Fruit fly (Drosophila melanogaster) whole organism, adult: ENCODE results near the gene Rsph9.

ENCODE experiments used
- CG11617 ChIP-seq: fragments of 200-800 bp; sonication (Bioruptor generic); optimal IDR thresholded peaks from 2 replicates; lab custom pipeline; 2017; ENCODE audit warnings: mild to moderate bottlenecking, missing biosample characterization, missing genetic modification reagents, missing genetic modification characterization
- CG12768 ChIP-seq: fragments of 200-800 bp; sonication (Bioruptor generic); optimal IDR thresholded peaks from 2 replicates; lab custom pipeline; 2017; ENCODE audit warnings: missing biosample characterization, missing genetic modification characterization, mild to moderate bottlenecking, moderate library complexity, missing genetic modification reagents
- CG14711 ChIP-seq: fragments of 200-800 bp; sonication (Bioruptor generic); optimal IDR thresholded peaks from 2 replicates; lab custom pipeline; 2018; ENCODE audit warnings: missing biosample characterization, mild to moderate bottlenecking, missing genetic modification characterization, moderate library complexity
- CG1620 ChIP-seq: fragments of 200-800 bp; sonication (Bioruptor generic); optimal IDR thresholded peaks from 2 replicates; lab custom pipeline; 2016; ENCODE audit warnings: missing biosample characterization, missing genetic modification characterization
- CG33017 ChIP-seq: fragments of 200-800 bp; sonication (Bioruptor generic); optimal IDR thresholded peaks from 2 replicates; lab custom pipeline; 2018; ENCODE audit warnings: missing biosample characterization, mild to moderate bottlenecking, missing genetic modification characterization, moderate library complexity
- CG5204 ChIP-seq: fragments of 200-800 bp; sonication (Bioruptor generic); optimal IDR thresholded peaks from 2 replicates; lab custom pipeline; 2016; ENCODE audit warnings: missing biosample characterization, missing genetic modification characterization
- CG7045 ChIP-seq: fragments of 200-800 bp; sonication (Bioruptor generic); optimal IDR thresholded peaks from 2 replicates; lab custom pipeline; 2017; ENCODE audit warnings: missing biosample characterization, mild to moderate bottlenecking, missing genetic modification characterization
- CG7101 ChIP-seq: fragments of 200-800 bp; sonication (Bioruptor generic); optimal IDR thresholded peaks from 2 replicates; lab custom pipeline; 2018; ENCODE audit warnings: missing biosample characterization, mild to moderate bottlenecking, missing genetic modification characterization, moderate library complexity
- Clk ChIP-seq: fragments of 200-800 bp; sonication (Bioruptor generic); optimal IDR thresholded peaks from 2 replicates; lab custom pipeline; 2017; ENCODE audit warnings: missing biosample characterization, missing genetic modification characterization
- Crg-1 ChIP-seq: fragments of 200-800 bp; sonication (Bioruptor generic); optimal IDR thresholded peaks from 2 replicates; lab custom pipeline; 2016; ENCODE audit warnings: missing biosample characterization, missing genetic modification characterization
- Hr96 ChIP-seq: fragments of 200-800 bp; sonication (Bioruptor generic); optimal IDR thresholded peaks from 2 replicates; lab custom pipeline; 2016; ENCODE audit warnings: missing biosample characterization, missing genetic modification characterization
- Mnt ChIP-seq: fragments of 200-800 bp; sonication (Bioruptor generic); optimal IDR thresholded peaks from 2 replicates; lab custom pipeline; 2016; ENCODE audit warnings: missing biosample characterization, mild to moderate bottlenecking, missing genetic modification characterization
- bab1 ChIP-seq: fragments of 200-800 bp; sonication (Bioruptor generic); optimal IDR thresholded peaks from 3 replicates; lab custom pipeline; 2019; ENCODE audit warnings: missing biosample characterization, mild to moderate bottlenecking, missing genetic modification characterization, moderate library complexity
- cic ChIP-seq: fragments of 200-800 bp; sonication (Bioruptor generic); optimal IDR thresholded peaks from 2 replicates; lab custom pipeline; 2017; ENCODE audit warnings: missing biosample characterization, mild to moderate bottlenecking, missing genetic modification characterization, moderate library complexity
- cnc ChIP-seq, 2 experiments: fragments of >200 bp; optimal IDR thresholded peaks; 2 replicates each; lab custom pipeline; 2017
- kay ChIP-seq: fragments of 200-800 bp; sonication (Bioruptor generic); peaks from one replicate; lab custom pipeline; 2016; ENCODE audit warnings: missing biosample characterization, missing genetic modification characterization, borderline replicate concordance
- ovo ChIP-seq: fragments of 200-800 bp; sonication (Bioruptor generic); optimal IDR thresholded peaks from 2 replicates; lab custom pipeline; 2016; ENCODE audit warnings: missing biosample characterization, missing genetic modification characterization
- pad ChIP-seq: fragments of 200-800 bp; sonication (Bioruptor generic); optimal IDR thresholded peaks from 3 replicates; lab custom pipeline; 2017; ENCODE audit warnings: missing biosample characterization, missing genetic modification characterization, mild to moderate bottlenecking, moderate library complexity, missing genetic modification reagents
- tj ChIP-seq: fragments of 200-800 bp; sonication (Bioruptor generic); optimal IDR thresholded peaks from 3 replicates; lab custom pipeline; 2017; ENCODE audit warnings: missing biosample characterization, mild to moderate bottlenecking, missing genetic modification characterization, moderate library complexity
- toe ChIP-seq: fragments of 200-800 bp; sonication (Bioruptor generic); optimal IDR thresholded peaks from 2 replicates; lab custom pipeline; 2016; ENCODE audit warnings: missing biosample characterization, missing genetic modification characterization

The Rsph9 gene

DNA sequence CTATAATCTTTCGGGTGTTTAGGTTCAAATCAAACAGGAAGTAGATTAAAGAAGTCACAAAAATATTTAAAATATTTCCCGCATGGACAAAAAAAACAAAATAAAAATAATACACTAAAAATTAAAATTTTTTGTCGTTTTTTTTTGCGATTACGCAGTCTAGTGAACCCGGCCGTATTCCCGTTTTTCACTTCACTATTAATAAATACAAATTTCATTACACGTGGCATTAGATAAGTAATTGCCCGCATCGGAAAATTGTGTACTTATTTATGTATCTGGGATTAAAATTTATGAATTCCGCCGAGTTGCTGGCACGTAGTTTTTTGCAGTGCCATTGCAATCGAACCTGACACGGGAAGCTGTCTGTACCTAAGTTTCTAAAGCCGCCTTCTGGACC lies 14.8 kb upstream of the Rsph9 start:
- TF ChIP-seq toe: no peak
- TF ChIP-seq Crg-1 (GFP tag; lab: Kevin White, UChicago): no peak
- TF ChIP-seq CG7045 (GFP tag; lab: Kevin White, UChicago): peak; percentile 30
- no peak for TF ChIP-seq cnc (optimal IDR thresholded peaks at IDR 0.05; lab: Kevin White, UChicago)
- peak; percentile 31 for TF ChIP-seq CG11617 (GFP tag; lab: Kevin White, UChicago)
- TF ChIP-seq CG14711 (tag; lab: Kevin White, UChicago): peak; percentile 28
- peak; percentile 24 for TF ChIP-seq CG7101 (tag; lab: Kevin White, UChicago)
- TF ChIP-seq CG5204: peak; percentile 58
- TF ChIP-seq tj: peak; percentile 19
- peak; percentile 52 for TF ChIP-seq CG12768 (GFP tag; lab: Kevin White, UChicago)
- no peak for TF ChIP-seq pad (GFP tag; lab: Kevin White, UChicago)
- TF ChIP-seq ovo (GFP tag; lab: Kevin White, UChicago): no peak
- TF ChIP-seq CG1620: no peak
- TF ChIP-seq cic (GFP tag; lab: Kevin White, UChicago): no peak
- TF ChIP-seq CG33017: peak; percentile 65

DNA sequence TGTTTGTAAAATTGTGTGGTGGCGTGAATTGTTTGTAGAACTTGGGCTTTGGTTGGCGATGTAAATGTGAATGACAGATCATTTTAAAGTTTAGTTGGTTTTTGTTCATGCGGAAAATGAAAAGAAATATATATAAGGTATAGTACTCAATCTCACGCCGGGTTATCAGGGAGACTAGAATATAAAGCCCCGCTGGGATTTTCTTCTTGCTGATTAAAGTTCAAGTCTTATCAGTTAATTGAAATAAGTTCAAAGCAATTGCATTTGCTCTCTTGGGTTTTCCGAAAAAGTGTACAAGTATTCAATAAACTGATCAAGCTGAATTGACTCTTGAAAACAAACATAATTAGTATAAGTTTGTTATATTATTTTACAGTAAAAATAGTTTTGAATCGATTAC lies 13.0 kb upstream of the Rsph9 start:
- TF ChIP-seq pad (GFP tag; lab: Kevin White, UChicago) (no peak), kay (peak; percentile 3)

DNA sequence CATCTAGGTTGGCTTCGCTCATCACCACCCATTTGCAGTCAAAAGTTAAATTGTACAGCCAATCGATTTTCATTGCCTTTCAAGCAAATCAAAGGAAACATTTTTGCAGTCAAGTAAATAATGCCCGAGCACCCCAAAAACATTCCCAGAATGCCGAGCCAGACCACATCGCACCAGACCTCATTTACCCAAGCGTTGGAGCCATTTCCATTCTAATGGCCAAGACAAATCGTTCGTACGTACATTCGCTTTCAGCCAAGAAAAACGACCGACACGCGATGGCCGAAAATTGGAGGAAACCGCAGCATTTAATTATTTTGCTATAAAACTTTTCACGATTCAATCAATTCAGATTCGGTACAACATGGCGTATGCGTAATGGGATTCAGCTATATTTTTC lies 12.6 kb upstream of the Rsph9 start:
- TF ChIP-seq CG7045 (GFP tag; lab: Kevin White, UChicago) (no peak), CG12768 (GFP tag; lab: Kevin White, UChicago) (no peak), CG11617 (GFP tag; lab: Kevin White, UChicago) (no peak), bab1 (GFP tag; lab: Kevin White, UChicago) (no peak), CG14711 (tag; lab: Kevin White, UChicago) (no peak), Crg-1 (GFP tag; lab: Kevin White, UChicago) (no peak), CG7101 (tag; lab: Kevin White, UChicago) (no peak), CG33017 (no peak), cnc (optimal IDR thresholded peaks at IDR 0.05; lab: Kevin White, UChicago) (no peak), Hr96 (GFP tag; lab: Kevin White, UChicago) (no peak), tj (no peak), cic (GFP tag; lab: Kevin White, UChicago) (no peak), ovo (GFP tag; lab: Kevin White, UChicago) (no peak), Mnt (GFP tag; lab: Kevin White, UChicago) (no peak), CG5204 (no peak), CG1620 (no peak), kay (no peak)

DNA sequence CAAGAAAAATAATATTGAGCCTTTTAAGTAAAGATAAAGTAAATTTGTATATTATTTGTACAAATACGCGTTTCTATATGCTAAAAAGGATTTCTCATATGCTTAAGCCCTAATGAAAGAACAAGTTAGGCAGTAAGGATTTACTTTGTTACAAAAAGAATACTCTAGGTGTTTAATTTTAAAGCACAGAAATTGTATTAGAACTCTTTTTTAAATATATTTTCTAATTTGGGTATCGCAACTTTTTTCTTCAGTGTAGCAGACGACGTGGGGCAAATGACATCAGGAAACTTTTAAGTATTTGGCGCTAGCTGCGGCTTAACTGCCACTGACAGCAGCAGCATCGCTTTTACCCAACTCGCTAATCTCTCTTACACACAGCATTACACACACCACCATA lies 9.7 kb upstream of the Rsph9 start:
- TF ChIP-seq CG14711 (tag; lab: Kevin White, UChicago): no peak
- TF ChIP-seq ovo (GFP tag; lab: Kevin White, UChicago): no peak
- no peak for TF ChIP-seq kay
- TF ChIP-seq cnc (optimal IDR thresholded peaks at IDR 0.05; lab: Kevin White, UChicago): no peak
- no peak for TF ChIP-seq CG11617 (GFP tag; lab: Kevin White, UChicago)
- no peak for TF ChIP-seq Crg-1 (GFP tag; lab: Kevin White, UChicago)
- TF ChIP-seq bab1 (GFP tag; lab: Kevin White, UChicago): no peak
- TF ChIP-seq Mnt (GFP tag; lab: Kevin White, UChicago): no peak
- TF ChIP-seq CG1620: no peak
- no peak for TF ChIP-seq toe
- TF ChIP-seq CG12768 (GFP tag; lab: Kevin White, UChicago): no peak
- no peak for TF ChIP-seq Clk

DNA sequence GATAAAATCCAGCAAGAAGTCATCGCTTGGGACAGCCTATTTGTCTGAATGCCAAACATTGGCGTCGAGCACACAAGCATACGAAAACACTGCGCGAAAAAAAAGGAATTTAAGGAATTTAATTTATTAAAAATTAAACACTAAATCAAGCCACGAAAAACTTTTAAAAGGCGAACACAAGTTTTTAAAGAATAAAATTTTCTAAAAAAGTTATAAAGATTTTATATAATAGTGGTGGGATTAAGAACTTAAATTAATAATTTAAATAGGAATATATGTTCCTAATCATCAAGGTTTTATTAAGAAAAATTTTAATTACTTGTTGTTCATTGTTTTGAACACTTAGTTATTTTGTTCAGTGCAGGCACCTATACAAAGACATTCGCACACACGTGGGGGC lies 8.9 kb upstream of the Rsph9 start:
- TF ChIP-seq CG1620 (no peak), ovo (GFP tag; lab: Kevin White, UChicago) (no peak), Crg-1 (GFP tag; lab: Kevin White, UChicago) (no peak), CG14711 (tag; lab: Kevin White, UChicago) (no peak), CG7045 (GFP tag; lab: Kevin White, UChicago) (no peak), cic (GFP tag; lab: Kevin White, UChicago) (no peak), CG11617 (GFP tag; lab: Kevin White, UChicago) (no peak), tj (no peak), Hr96 (GFP tag; lab: Kevin White, UChicago) (no peak), CG7101 (tag; lab: Kevin White, UChicago) (no peak), Clk (no peak), bab1 (GFP tag; lab: Kevin White, UChicago) (no peak), CG12768 (GFP tag; lab: Kevin White, UChicago) (no peak), CG5204 (no peak), kay (no peak), toe (no peak), cnc (optimal IDR thresholded peaks at IDR 0.05; lab: Kevin White, UChicago) (no peak), CG33017 (no peak)

DNA sequence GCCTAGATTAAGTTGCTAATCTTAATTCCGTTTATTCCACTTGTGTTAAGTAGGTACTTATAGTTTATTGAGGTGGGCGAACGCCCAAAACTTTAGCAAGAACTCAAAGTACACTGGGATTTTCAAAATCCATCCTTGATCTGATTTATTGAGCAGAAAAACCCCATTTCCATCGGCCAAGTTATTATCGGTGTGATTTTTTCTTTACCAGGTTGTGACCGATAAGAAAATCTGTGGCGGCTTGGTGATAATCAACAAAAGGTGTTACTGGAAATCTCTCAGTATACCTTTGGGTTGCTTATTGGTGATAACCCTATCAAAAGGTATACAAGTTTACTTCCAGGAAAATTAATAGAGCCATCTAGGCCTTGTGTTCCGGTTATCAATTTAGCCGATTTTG lies 8.0 kb upstream of the Rsph9 start:
- TF ChIP-seq CG7101 (tag; lab: Kevin White, UChicago) (no peak), kay (peak; percentile 55)

DNA sequence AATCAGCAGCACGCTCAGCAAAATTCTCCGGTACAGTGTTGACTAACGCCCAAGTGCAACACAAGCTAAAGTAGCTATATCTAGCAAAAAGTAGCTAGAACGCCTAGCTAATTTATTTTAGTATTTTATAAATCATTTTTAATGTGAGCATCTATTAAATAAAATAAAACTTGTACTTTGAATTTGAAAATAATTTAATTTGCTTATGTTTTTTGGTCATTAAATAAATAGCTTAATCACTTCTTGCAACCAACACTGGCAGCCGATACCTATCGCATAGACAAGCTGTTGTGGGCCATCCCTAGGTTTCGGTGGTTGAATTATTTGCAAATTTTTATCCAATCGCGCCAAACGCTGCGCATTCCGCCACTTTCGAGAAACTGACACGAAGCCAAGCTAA lies 2.1 kb downstream of the Rsph9 start, which contains the start of the genes Polr2J and CG15141:
Gene Polr2J, minus strand, starts transcription at position 49 of the 400 bp plus-strand sequence.
Gene CG15141, plus strand, starts transcription at position 284 of the 400 bp plus-strand sequence.
- TF ChIP-seq kay (no peak), CG12768 (GFP tag; lab: Kevin White, UChicago) (peak; percentile 73), CG11617 (GFP tag; lab: Kevin White, UChicago) (peak; percentile 78), Mnt (GFP tag; lab: Kevin White, UChicago) (peak; percentile 78), CG14711 (tag; lab: Kevin White, UChicago) (peak; percentile 77), Clk (peak; percentile 74), toe (peak; percentile 78), ovo (GFP tag; lab: Kevin White, UChicago) (peak; percentile 74), CG33017 (peak; percentile 73), bab1 (GFP tag; lab: Kevin White, UChicago) (peak; percentile 67), CG5204 (no peak), cic (GFP tag; lab: Kevin White, UChicago) (peak; percentile 33), cnc (optimal IDR thresholded peaks at IDR 0.05; lab: Kevin White, UChicago) (no peak), CG7045 (GFP tag; lab: Kevin White, UChicago) (peak; percentile 79), pad (GFP tag; lab: Kevin White, UChicago) (peak; percentile 65), Crg-1 (GFP tag; lab: Kevin White, UChicago) (peak; percentile 61), tj (peak; percentile 92), CG7101 (tag; lab: Kevin White, UChicago) (peak; percentile 85), CG1620 (peak; percentile 77), Hr96 (GFP tag; lab: Kevin White, UChicago) (peak; percentile 73)
